Worm (Caenorhabditis elegans): ENCODE results near the gene sra-2.

Gene sra-2

DNA sequence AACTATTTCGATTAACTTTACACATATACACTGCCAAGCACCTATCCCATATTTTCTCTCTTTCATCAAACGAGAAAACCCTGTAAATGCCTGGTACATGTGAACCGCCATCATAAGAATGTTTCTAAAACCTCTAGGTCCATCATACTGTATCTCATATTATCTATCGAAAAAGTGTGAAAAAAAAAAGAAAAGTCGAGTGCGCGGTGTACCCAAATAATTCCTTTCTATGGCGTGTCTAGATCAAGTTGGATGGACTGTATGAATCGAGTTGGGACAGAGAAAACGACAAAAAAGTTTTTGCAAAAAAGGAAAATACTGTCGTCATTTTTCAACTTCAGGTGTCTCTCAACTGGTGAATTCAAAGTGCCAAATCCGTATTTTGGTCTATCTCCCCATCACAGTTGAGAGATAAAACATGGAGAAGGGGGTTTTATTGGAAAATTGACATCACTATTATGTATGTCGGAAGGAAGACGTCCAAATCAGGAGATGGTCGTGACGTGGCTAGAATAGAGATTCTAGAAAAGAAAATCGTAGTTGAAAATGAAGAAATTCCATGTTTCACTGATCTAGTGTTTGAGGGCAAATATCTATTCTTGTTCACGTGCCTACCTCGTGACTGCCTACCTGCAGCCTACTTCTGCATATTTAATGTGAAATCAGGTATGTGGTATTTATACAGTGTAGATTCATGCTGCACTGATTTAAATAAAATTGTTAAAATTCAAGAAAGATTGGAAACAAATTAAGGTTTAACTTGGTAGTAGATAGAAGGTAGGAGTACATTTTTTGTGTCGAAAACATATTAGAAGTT is 35.1 kb upstream of the sra-2 start:
- TF ChIP-seq ztf-23 (GFP tag; IDR thresholded peaks at IDR 0.05): no peak
- TF ChIP-seq ztf-29 (GFP tag; IDR thresholded peaks at IDR 0.05): no peak
- no peak for TF ChIP-seq med-1 (GFP tag; optimal IDR thresholded peaks at IDR 0.05; ENCODE audit: insufficient read depth)
- no peak for TF ChIP-seq cog-1 (tag; optimal IDR thresholded peaks at IDR 0.05)
- no peak for TF ChIP-seq tab-1 (GFP tag; IDR thresholded peaks at IDR 0.05)
- TF ChIP-seq flt-1 (GFP tag; IDR thresholded peaks at IDR 0.05): no peak
- no peak for TF ChIP-seq T22C8.4 (GFP tag; IDR thresholded peaks at IDR 0.05)
- no peak for TF ChIP-seq ref-1 (GFP tag; conservative IDR thresholded peaks at IDR 0.05)
- TF ChIP-seq klf-2 (GFP tag; conservative IDR thresholded peaks at IDR 0.05): no peak

- TF ChIP-seq tab-1 (GFP tag; IDR thresholded peaks at IDR 0.05) (no peak), flt-1 (GFP tag; IDR thresholded peaks at IDR 0.05) (no peak), ztf-23 (GFP tag; IDR thresholded peaks at IDR 0.05) (no peak), T22C8.4 (GFP tag; IDR thresholded peaks at IDR 0.05) (no peak), ref-1 (GFP tag; conservative IDR thresholded peaks at IDR 0.05) (no peak), med-1 (GFP tag; optimal IDR thresholded peaks at IDR 0.05; ENCODE audit: insufficient read depth) (no peak), klf-2 (GFP tag; conservative IDR thresholded peaks at IDR 0.05) (no peak), ztf-29 (GFP tag; IDR thresholded peaks at IDR 0.05) (no peak)
Measured at ce11 chrII:9497309-9497708, 31.3 kb upstream of the sra-2 start.

DNA sequence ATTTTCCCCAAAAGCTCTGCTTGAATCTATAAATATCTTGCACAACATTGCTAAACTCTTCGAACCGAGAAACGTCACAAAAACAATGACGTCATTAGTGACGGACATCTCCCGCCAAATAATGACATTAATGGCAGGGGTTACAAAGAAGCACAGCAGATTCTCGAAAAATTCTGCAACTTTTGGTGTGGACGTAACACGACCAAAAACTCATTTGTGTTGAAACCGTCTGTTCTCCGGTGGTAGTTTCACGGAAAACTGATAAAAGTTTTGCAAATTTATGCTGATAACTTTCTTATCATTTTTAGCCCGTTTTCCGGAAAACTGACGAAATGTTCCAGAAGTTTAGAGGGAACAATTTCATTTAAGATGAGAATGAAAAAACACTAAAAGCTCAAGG is 30.0 kb upstream of the sra-2 start:
- TF ChIP-seq T22C8.4 (GFP tag; IDR thresholded peaks at IDR 0.05) (no peak), flt-1 (GFP tag; IDR thresholded peaks at IDR 0.05) (no peak), ztf-23 (GFP tag; IDR thresholded peaks at IDR 0.05) (no peak), ref-1 (GFP tag; conservative IDR thresholded peaks at IDR 0.05) (no peak), cog-1 (tag; optimal IDR thresholded peaks at IDR 0.05) (no peak), med-1 (GFP tag; optimal IDR thresholded peaks at IDR 0.05; ENCODE audit: insufficient read depth) (no peak), tab-1 (GFP tag; IDR thresholded peaks at IDR 0.05) (no peak), klf-2 (GFP tag; conservative IDR thresholded peaks at IDR 0.05) (no peak), ztf-29 (GFP tag; IDR thresholded peaks at IDR 0.05) (no peak)

ce11 chrII:9500926-9501325 is 27.7 kb upstream of the sra-2 start:
- TF ChIP-seq med-1 (GFP tag; optimal IDR thresholded peaks at IDR 0.05; ENCODE audit: insufficient read depth) (no peak), ref-1 (GFP tag; conservative IDR thresholded peaks at IDR 0.05) (no peak), flt-1 (GFP tag; IDR thresholded peaks at IDR 0.05) (no peak), cog-1 (tag; optimal IDR thresholded peaks at IDR 0.05) (no peak), T22C8.4 (GFP tag; IDR thresholded peaks at IDR 0.05) (no peak), klf-2 (GFP tag; conservative IDR thresholded peaks at IDR 0.05) (no peak), tab-1 (GFP tag; IDR thresholded peaks at IDR 0.05) (no peak), ztf-29 (GFP tag; IDR thresholded peaks at IDR 0.05) (no peak), ztf-23 (GFP tag; IDR thresholded peaks at IDR 0.05) (no peak)

ce11 chrII:9501955-9502354 is 26.6 kb upstream of the sra-2 start:
- TF ChIP-seq ref-1 (GFP tag; conservative IDR thresholded peaks at IDR 0.05): no peak
- TF ChIP-seq ztf-29 (GFP tag; IDR thresholded peaks at IDR 0.05): no peak
- TF ChIP-seq cog-1 (tag; optimal IDR thresholded peaks at IDR 0.05): no peak
- no peak for TF ChIP-seq tab-1 (GFP tag; IDR thresholded peaks at IDR 0.05)
- no peak for TF ChIP-seq klf-2 (GFP tag; conservative IDR thresholded peaks at IDR 0.05)
- no peak for TF ChIP-seq ztf-23 (GFP tag; IDR thresholded peaks at IDR 0.05)
- no peak for TF ChIP-seq flt-1 (GFP tag; IDR thresholded peaks at IDR 0.05)
- TF ChIP-seq T22C8.4 (GFP tag; IDR thresholded peaks at IDR 0.05): no peak
- no peak for TF ChIP-seq med-1 (GFP tag; optimal IDR thresholded peaks at IDR 0.05; ENCODE audit: insufficient read depth)

DNA sequence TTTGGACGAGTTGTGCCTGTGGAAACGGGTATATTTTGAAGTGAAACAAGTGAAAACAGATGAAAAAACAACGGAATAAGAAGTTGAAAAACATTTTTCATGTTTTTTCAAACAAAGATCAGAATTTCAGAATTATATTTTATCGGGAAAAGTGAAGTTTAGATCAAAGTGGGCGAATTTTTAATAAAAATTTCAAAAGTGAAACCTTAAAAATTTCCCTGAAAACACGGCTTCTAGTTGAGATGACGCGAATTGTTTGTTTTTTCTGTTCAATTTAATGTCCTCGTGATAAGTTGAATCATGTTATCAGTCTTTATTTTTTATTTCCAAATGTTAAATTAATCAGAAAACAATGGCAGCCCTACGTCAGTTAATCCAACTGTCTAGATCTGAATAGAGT is 21.4 kb upstream of the sra-2 start, which contains the start of gene gcy-3:
Gene gcy-3 (minus strand): TSS at position 101 of the 400 bp plus-strand sequence.
- TF ChIP-seq med-1 (GFP tag; optimal IDR thresholded peaks at IDR 0.05; ENCODE audit: insufficient read depth): no peak
- no peak for TF ChIP-seq ztf-23 (GFP tag; IDR thresholded peaks at IDR 0.05)
- TF ChIP-seq flt-1 (GFP tag; IDR thresholded peaks at IDR 0.05): no peak
- TF ChIP-seq T22C8.4 (GFP tag; IDR thresholded peaks at IDR 0.05): no peak
- TF ChIP-seq ref-1 (GFP tag; conservative IDR thresholded peaks at IDR 0.05): no peak
- TF ChIP-seq tab-1 (GFP tag; IDR thresholded peaks at IDR 0.05): no peak
- no peak for TF ChIP-seq ztf-29 (GFP tag; IDR thresholded peaks at IDR 0.05)
- no peak for TF ChIP-seq klf-2 (GFP tag; conservative IDR thresholded peaks at IDR 0.05)
- TF ChIP-seq cog-1 (tag; optimal IDR thresholded peaks at IDR 0.05): no peak

DNA sequence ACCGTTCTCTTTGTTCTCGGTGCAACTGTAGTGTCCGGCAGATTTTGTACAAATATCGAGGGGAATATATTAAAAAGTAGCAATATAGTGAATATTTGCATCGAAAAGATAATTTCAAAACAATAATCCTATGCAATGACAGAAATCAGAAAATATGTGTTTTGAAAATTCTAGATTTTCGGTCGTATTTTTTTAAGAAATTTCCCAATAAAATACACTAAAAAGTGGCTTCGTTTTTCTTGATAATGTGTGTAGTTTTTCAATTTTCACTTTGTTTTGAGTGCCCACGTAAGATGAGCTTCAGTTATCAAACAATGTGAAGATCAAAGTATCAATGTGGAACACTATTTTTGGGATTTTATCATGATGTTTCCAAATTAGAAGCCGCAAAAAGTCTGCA is 11.7 kb upstream of the sra-2 start, which contains the start of gene gcy-1:
Gene gcy-1 (minus strand): TSS at position 101 of the 400 bp plus-strand sequence.
- TF ChIP-seq klf-2 (GFP tag; conservative IDR thresholded peaks at IDR 0.05) (no peak), ztf-23 (GFP tag; IDR thresholded peaks at IDR 0.05) (no peak), cog-1 (tag; optimal IDR thresholded peaks at IDR 0.05) (no peak), med-1 (GFP tag; optimal IDR thresholded peaks at IDR 0.05; ENCODE audit: insufficient read depth) (no peak), ref-1 (GFP tag; conservative IDR thresholded peaks at IDR 0.05) (no peak), T22C8.4 (GFP tag; IDR thresholded peaks at IDR 0.05) (no peak), ztf-29 (GFP tag; IDR thresholded peaks at IDR 0.05) (no peak), tab-1 (GFP tag; IDR thresholded peaks at IDR 0.05) (no peak), flt-1 (GFP tag; IDR thresholded peaks at IDR 0.05) (no peak)

ce11 chrII:9518781-9519180 is 9.8 kb upstream of the sra-2 start, which contains the start of the genes sfxn-1.1 and AH6.3:
Gene sfxn-1.1 (minus strand): TSS chrII:9518881.
Gene AH6.3 (plus strand): TSS chrII:9519055.
- no peak for TF ChIP-seq cog-1 (tag; optimal IDR thresholded peaks at IDR 0.05)
- TF ChIP-seq med-1 (GFP tag; optimal IDR thresholded peaks at IDR 0.05; ENCODE audit: insufficient read depth): no peak
- no peak for TF ChIP-seq ref-1 (GFP tag; conservative IDR thresholded peaks at IDR 0.05)
- TF ChIP-seq flt-1 (GFP tag; IDR thresholded peaks at IDR 0.05): no peak

ce11 chrII:9521570-9521969 is 7.0 kb upstream of the sra-2 start, which contains the start of gene sra-1:
Gene sra-1 (minus strand): TSS chrII:9521670.
- TF ChIP-seq cog-1 (tag; optimal IDR thresholded peaks at IDR 0.05): no peak
- TF ChIP-seq ztf-29 (GFP tag; IDR thresholded peaks at IDR 0.05): no peak
- no peak for TF ChIP-seq ztf-23 (GFP tag; IDR thresholded peaks at IDR 0.05)
- no peak for TF ChIP-seq ref-1 (GFP tag; conservative IDR thresholded peaks at IDR 0.05)
- no peak for TF ChIP-seq klf-2 (GFP tag; conservative IDR thresholded peaks at IDR 0.05)

All from whole organism, midembryonic.